Fruit fly (Drosophila melanogaster): Measurements from ENCODE around the gene Tsp66A.

- TF ChIP-seq psq (optimal IDR thresholded peaks at IDR 0.05) (no peak), CG8478 (optimal IDR thresholded peaks at IDR 0.05) (no peak), pan (optimal IDR thresholded peaks at IDR 0.05) (no peak)
These were observed 10.0 kb downstream of the Tsp66A start, which contains the start of gene CG43292 for dm6 chr3L:7475270-7475669.
